Fruit fly (Drosophila melanogaster): ENCODE data around the gene CG31643.

- TF ChIP-seq CG8478 (optimal IDR thresholded peaks at IDR 0.05) (no peak), usp (GFP tag; optimal IDR thresholded peaks at IDR 0.05) (no peak), EcR (GFP tag; optimal IDR thresholded peaks at IDR 0.05) (no peak)
Measured at dm6 chr2L:6060210-6060609, 22.3 kb downstream of the CG31643 start, which contains the start of gene CG34180.
